Fruit fly (Drosophila melanogaster): ENCODE data around the gene Ibf2.
A peak's percentile ranks its signal among the peaks of the same experiment; 100 is the strongest.

Gene Ibf2

DNA sequence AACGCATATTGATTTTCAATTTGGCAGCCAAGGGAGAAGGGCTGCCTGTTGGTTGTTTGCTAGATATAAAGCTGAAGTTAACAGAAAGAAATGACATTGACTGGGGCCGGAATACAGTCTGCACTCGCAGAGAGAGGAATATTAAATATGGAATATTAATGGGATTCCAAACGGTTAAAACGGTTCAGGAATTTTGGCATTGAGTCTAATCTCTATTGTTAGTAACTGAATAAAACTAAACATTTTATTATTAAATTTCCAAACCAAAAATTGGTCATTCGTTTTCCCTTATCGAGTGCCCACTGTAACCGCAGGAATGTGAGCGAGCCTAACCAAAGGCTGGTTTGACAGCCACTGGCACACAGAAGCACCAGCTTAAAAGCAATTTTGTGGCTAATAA lies 45.3 kb downstream of the Ibf2 start (continued):
- TF ChIP-seq Sox15 (GFP tag; optimal IDR thresholded peaks at IDR 0.05) (no peak), fkh (GFP tag; optimal IDR thresholded peaks at IDR 0.05) (no peak), Ets96B (tag; optimal IDR thresholded peaks at IDR 0.05) (peak; percentile 8), CG1621 (tag; optimal IDR thresholded peaks at IDR 0.05) (no peak), CG8319 (GFP tag; optimal IDR thresholded peaks at IDR 0.05) (no peak), CG10631 (GFP tag; optimal IDR thresholded peaks at IDR 0.05) (peak; percentile 35), CG11294 (GFP tag; IDR thresholded peaks at IDR 0.05) (no peak), Smox (GFP tag; optimal IDR thresholded peaks at IDR 0.05) (no peak), Blimp-1 (GFP tag; optimal IDR thresholded peaks at IDR 0.05) (no peak), esn (GFP tag; optimal IDR thresholded peaks at IDR 0.05) (no peak), dsx (GFP tag; optimal IDR thresholded peaks at IDR 0.05; ENCODE audit: poor library complexity, severe bottlenecking) (no peak), Lpt (GFP tag; optimal IDR thresholded peaks at IDR 0.05) (no peak), CG7368 (GFP tag; optimal IDR thresholded peaks at IDR 0.05) (no peak), dac (GFP tag; optimal IDR thresholded peaks at IDR 0.05) (no peak), CG6163 (GFP tag; IDR thresholded peaks at IDR 0.05) (0 out of 3 replicates have a peak, but pooled peaks have one; percentile 47), ss (GFP tag; optimal IDR thresholded peaks at IDR 0.05) (no peak), CG15336 (GFP tag; IDR thresholded peaks at IDR 0.05) (no peak; the same call in 1 of the 2 replicates), CG6792 (GFP tag; optimal IDR thresholded peaks at IDR 0.05) (peak; percentile 20), cyc (GFP tag; optimal IDR thresholded peaks at IDR 0.05) (peak; percentile 27), Sox102F (GFP tag; optimal IDR thresholded peaks at IDR 0.05) (no peak), topi (GFP tag; optimal IDR thresholded peaks at IDR 0.05) (peak; percentile 36), CG9139 (GFP tag; optimal IDR thresholded peaks at IDR 0.05) (no peak), Met (GFP tag; optimal IDR thresholded peaks at IDR 0.05) (peak; percentile 21), Hr39 (GFP tag; optimal IDR thresholded peaks at IDR 0.05) (peak; percentile 18), Sox14 (GFP tag; optimal IDR thresholded peaks at IDR 0.05) (peak; percentile 29), CG8632 (GFP tag; optimal IDR thresholded peaks at IDR 0.05) (no peak), CG11762 (GFP tag; optimal IDR thresholded peaks at IDR 0.05; ENCODE audit: insufficient read depth) (no peak), acj6 (GFP tag; optimal IDR thresholded peaks at IDR 0.05) (peak; percentile 28), Hr38 (GFP tag; optimal IDR thresholded peaks at IDR 0.05) (no peak)
